Fruit fly (Drosophila melanogaster) whole organism, embryonic: ENCODE measurements around the gene parvin.

Source experiments
- ATbp ChIP-seq: fragments of 200-800 bp; sonication (Bioruptor generic); optimal IDR thresholded peaks from 2 replicates; lab custom pipeline; 2017; ENCODE audit warnings: missing biosample characterization, mild to moderate bottlenecking, missing genetic modification characterization, missing genetic modification reagents
- Adf1 ChIP-seq: fragments of 200-800 bp; sonication (Bioruptor generic); IDR thresholded peaks from 2 replicates; pipeline ENCODE4 v1.3.6; 2022; ENCODE audit warnings: missing biosample characterization, missing genetic modification characterization
- Awh ChIP-seq: fragments of 200-800 bp; sonication (Bioruptor generic); IDR thresholded peaks from 2 replicates; pipeline ENCODE4, ENCODE4 v1.3.6; 2022; ENCODE audit warnings: missing biosample characterization, missing genetic modification characterization
- BEAF-32 ChIP-seq: fragments of 200-800 bp; sonication (Bioruptor generic); optimal IDR thresholded peaks from 3 replicates; lab custom pipeline; 2017; ENCODE audit warnings: missing biosample characterization, missing genetic modification characterization, mild to moderate bottlenecking, moderate library complexity, missing genetic modification reagents
- Bdp1 ChIP-seq: fragments of 200-800 bp; sonication (Bioruptor generic); optimal IDR thresholded peaks from 3 replicates; lab custom pipeline; 2016; ENCODE audit warnings: missing biosample characterization, missing genetic modification characterization
- CG12219 ChIP-seq: fragments of 200-800 bp; sonication (Bioruptor generic); optimal IDR thresholded peaks from 3 replicates; lab custom pipeline; 2018; ENCODE audit warnings: missing biosample characterization, mild to moderate bottlenecking, missing genetic modification characterization
- CG12659 ChIP-seq: fragments of 200-800 bp; sonication (Bioruptor generic); optimal IDR thresholded peaks from 3 replicates; lab custom pipeline; 2017; ENCODE audit warnings: mild to moderate bottlenecking, missing biosample characterization, missing genetic modification reagents, missing genetic modification characterization
- CG12942 ChIP-seq: fragments of 200-800 bp; sonication (Bioruptor generic); optimal IDR thresholded peaks from 3 replicates; lab custom pipeline; 2016; ENCODE audit warnings: missing biosample characterization, missing genetic modification characterization
- CG13624 ChIP-seq: fragments of 200-800 bp; sonication (Bioruptor generic); optimal IDR thresholded peaks from 2 replicates; lab custom pipeline; 2016; ENCODE audit warnings: missing biosample characterization, missing genetic modification characterization
- CG14014 ChIP-seq: fragments of 200-800 bp; sonication (Bioruptor generic); IDR thresholded peaks from 2 replicates; pipeline ENCODE4 v1.3.6; 2022; ENCODE audit warnings: missing biosample characterization, missing genetic modification characterization
- CG14860 ChIP-seq: fragments of 200-800 bp; sonication (Bioruptor generic); IDR thresholded peaks from 3 replicates; pipeline ENCODE4 v1.3.6; 2022; ENCODE audit warnings: missing biosample characterization, missing genetic modification characterization; ENCODE audit not compliant: partially characterized antibody
- CG15073 ChIP-seq: fragments of 200-800 bp; sonication (Bioruptor generic); optimal IDR thresholded peaks from 2 replicates; lab custom pipeline; 2016; ENCODE audit warnings: missing biosample characterization, missing genetic modification characterization
- CG15696 ChIP-seq: fragments of 200-800 bp; sonication (Bioruptor generic); optimal IDR thresholded peaks from 2 replicates; lab custom pipeline; 2019; ENCODE audit warnings: missing biosample characterization, mild to moderate bottlenecking, missing genetic modification characterization, moderate library complexity
- CG17385 ChIP-seq: fragments of 200-800 bp; sonication (Bioruptor generic); optimal IDR thresholded peaks from 3 replicates; lab custom pipeline; 2018; ENCODE audit warnings: missing biosample characterization, mild to moderate bottlenecking, missing genetic modification characterization
- CG18262 ChIP-seq: fragments of 200-800 bp; optimal IDR thresholded peaks from 3 replicates; lab custom pipeline; 2019; ENCODE audit warnings: missing biosample characterization, mild to moderate bottlenecking, missing genetic modification characterization, moderate library complexity
- CG34422 ChIP-seq: fragments of 200-800 bp; sonication (Bioruptor generic); IDR thresholded peaks from 3 replicates; pipeline ENCODE4 v1.3.6; 2022; ENCODE audit warnings: missing biosample characterization, missing genetic modification characterization
- CG3847 ChIP-seq: fragments of 200-800 bp; sonication (Bioruptor generic); IDR thresholded peaks from 2 replicates; pipeline ENCODE4 v1.3.6; 2022; ENCODE audit warnings: missing biosample characterization, missing genetic modification characterization
- CG4854 ChIP-seq: fragments of 200-800 bp; sonication (Bioruptor generic); optimal IDR thresholded peaks from 2 replicates; lab custom pipeline; 2016; ENCODE audit warnings: missing biosample characterization, missing genetic modification characterization, inconsistent platforms
- CG5180 ChIP-seq: fragments of 200-800 bp; sonication (Bioruptor generic); optimal IDR thresholded peaks from 3 replicates; lab custom pipeline; 2017; ENCODE audit warnings: missing biosample characterization, missing genetic modification characterization, mild to moderate bottlenecking, moderate library complexity, missing genetic modification reagents
- CG6791 ChIP-seq: fragments of 200-800 bp; sonication (Bioruptor generic); IDR thresholded peaks from 3 replicates; pipeline ENCODE4 v1.3.6; 2022; ENCODE audit warnings: missing biosample characterization, missing genetic modification characterization; ENCODE audit not compliant: partially characterized antibody
- CG7963 ChIP-seq: fragments of 200-800 bp; sonication (Bioruptor generic); IDR thresholded peaks from 3 replicates; pipeline ENCODE4 v1.3.6; 2022; ENCODE audit warnings: missing biosample characterization, missing genetic modification characterization; ENCODE audit not compliant: partially characterized antibody
- CG7987 ChIP-seq: fragments of 200-800 bp; sonication (Bioruptor generic); optimal IDR thresholded peaks from 2 replicates; lab custom pipeline; 2018; ENCODE audit warnings: missing biosample characterization, mild to moderate bottlenecking, missing genetic modification characterization, moderate library complexity
- CG8290 ChIP-seq, 3 experiments: fragments of 200-800 bp; sonication (Bioruptor generic); optimal IDR thresholded peaks; 2 replicates each; lab custom pipeline; 2016 to 2019; ENCODE audit warnings: missing biosample characterization in 3 of 3, missing genetic modification characterization in 3 of 3, mild to moderate bottlenecking in 2 of 3, moderate library complexity in 1 of 3
- CG8478 ChIP-seq: fragments of >200 bp; optimal IDR thresholded peaks from 2 replicates; lab custom pipeline; 2018
- CG9437 ChIP-seq: fragments of 200-800 bp; sonication (Bioruptor generic); optimal IDR thresholded peaks from 2 replicates; lab custom pipeline; 2018; ENCODE audit warnings: missing biosample characterization, mild to moderate bottlenecking, missing genetic modification characterization
- CTCF ChIP-seq: fragments of 200-800 bp; sonication (Bioruptor generic); optimal IDR thresholded peaks from 2 replicates; lab custom pipeline; 2017; ENCODE audit warnings: missing biosample characterization, mild to moderate bottlenecking, missing genetic modification characterization, moderate library complexity
- Deaf1 ChIP-seq: fragments of 200-800 bp; optimal IDR thresholded peaks from 3 replicates; lab custom pipeline; 2019; ENCODE audit warnings: missing biosample characterization, mild to moderate bottlenecking, missing genetic modification characterization, moderate library complexity
- Dref ChIP-seq: fragments of 200-800 bp; sonication (Bioruptor generic); IDR thresholded peaks from 2 replicates; pipeline ENCODE4 v1.3.6; 2022; ENCODE audit warnings: missing biosample characterization, missing genetic modification characterization
- Eip74EF ChIP-seq, 2 experiments: fragments of 200-800 bp in 1 of 2; fragments of >200 bp in 1 of 2; sonication (Bioruptor generic) in 1 of 2; optimal IDR thresholded peaks; 2 replicates each; lab custom pipeline; 2017 to 2019; ENCODE audit warnings: missing biosample characterization in 2 of 2, missing genetic modification characterization in 2 of 2, mild to moderate bottlenecking in 1 of 2, moderate library complexity in 1 of 2
- Ets97D ChIP-seq: fragments of 200-800 bp; sonication (Bioruptor generic); optimal IDR thresholded peaks from 3 replicates; lab custom pipeline; 2016; ENCODE audit warnings: missing biosample characterization, missing genetic modification characterization
- HLH4C ChIP-seq: fragments of 200-800 bp; sonication (Bioruptor generic); IDR thresholded peaks from 3 replicates; pipeline ENCODE4 v1.3.6; 2022; ENCODE audit warnings: missing biosample characterization, missing genetic modification characterization; ENCODE audit not compliant: partially characterized antibody
- Hmr ChIP-seq: fragments of 200-800 bp; sonication (Bioruptor generic); optimal IDR thresholded peaks from 3 replicates; lab custom pipeline; 2017; ENCODE audit warnings: mild to moderate bottlenecking, missing biosample characterization, missing genetic modification reagents, missing genetic modification characterization
- Jarid2 ChIP-seq: fragments of 200-800 bp; sonication (Bioruptor generic); optimal IDR thresholded peaks from 3 replicates; lab custom pipeline; 2017; ENCODE audit warnings: mild to moderate bottlenecking, missing biosample characterization, missing genetic modification reagents, missing genetic modification characterization
- Nf-YA ChIP-seq: fragments of 200-800 bp; sonication (Bioruptor generic); IDR thresholded peaks from 2 replicates; pipeline ENCODE4 v1.3.6; 2022; ENCODE audit warnings: missing biosample characterization, missing genetic modification characterization
- Sox102F ChIP-seq: fragments of 200-800 bp; sonication (Bioruptor generic); optimal IDR thresholded peaks from 2 replicates; lab custom pipeline; 2018; ENCODE audit warnings: missing biosample characterization, mild to moderate bottlenecking, missing genetic modification characterization, moderate library complexity
- Ssrp ChIP-seq: fragments of 200-800 bp; sonication (Bioruptor generic); optimal IDR thresholded peaks from 2 replicates; lab custom pipeline; 2018; ENCODE audit warnings: missing biosample characterization, mild to moderate bottlenecking, missing genetic modification characterization, moderate library complexity
- cato ChIP-seq: fragments of 200-800 bp; sonication (Bioruptor generic); optimal IDR thresholded peaks from 2 replicates; lab custom pipeline; 2016; ENCODE audit warnings: missing biosample characterization, missing genetic modification characterization, borderline replicate concordance
- chn ChIP-seq: fragments of 200-800 bp; sonication (Bioruptor generic); optimal IDR thresholded peaks from 2 replicates; lab custom pipeline; 2016; ENCODE audit warnings: missing biosample characterization, missing genetic modification characterization
- dan ChIP-seq: fragments of 200-800 bp; sonication (Bioruptor generic); IDR thresholded peaks from 2 replicates; pipeline ENCODE4 v1.3.6; 2022; ENCODE audit warnings: missing biosample characterization, missing genetic modification characterization
- ewg ChIP-seq: fragments of 200-800 bp; sonication (Bioruptor generic); optimal IDR thresholded peaks from 3 replicates; lab custom pipeline; 2017; ENCODE audit warnings: mild to moderate bottlenecking, missing biosample characterization, missing genetic modification reagents, missing genetic modification characterization
- gro ChIP-seq: fragments of 200-800 bp; sonication (Bioruptor generic); optimal IDR thresholded peaks from 2 replicates; lab custom pipeline; 2016; ENCODE audit warnings: missing biosample characterization, missing genetic modification characterization
- ind ChIP-seq: fragments of 200-800 bp; sonication (Bioruptor generic); optimal IDR thresholded peaks from 3 replicates; lab custom pipeline; 2016; ENCODE audit warnings: missing biosample characterization, missing genetic modification characterization
- kni ChIP-seq: fragments of 200-800 bp; sonication (Bioruptor generic); optimal IDR thresholded peaks from 3 replicates; lab custom pipeline; 2017; ENCODE audit warnings: mild to moderate bottlenecking, missing biosample characterization, missing genetic modification reagents, missing genetic modification characterization
- prd ChIP-seq, 3 experiments: fragments of >200 bp in 2 of 3; fragments of 200-800 bp in 1 of 3; sonication (Bioruptor generic) in 1 of 3; optimal IDR thresholded peaks in 2 of 3; IDR thresholded peaks in 1 of 3; 2 replicates in 2 of 3; 3 replicates in 1 of 3; pipeline versions ENCODE4 v1.3.6 to Lab custom; 2017 to 2022; ENCODE audit warnings: missing biosample characterization in 1 of 3, missing genetic modification characterization in 1 of 3
- pzg ChIP-seq: fragments of 200-800 bp; sonication (Bioruptor generic); optimal IDR thresholded peaks from 3 replicates; lab custom pipeline; 2018; ENCODE audit warnings: missing biosample characterization, mild to moderate bottlenecking, missing genetic modification characterization, moderate library complexity
- sna ChIP-seq: fragments of 200-800 bp; sonication (Bioruptor generic); IDR thresholded peaks from 2 replicates; pipeline ENCODE4 v1.3.6; 2022; ENCODE audit warnings: missing biosample characterization, missing genetic modification characterization; ENCODE audit not compliant: partially characterized antibody
- tup ChIP-seq: fragments of 200-800 bp; sonication (Bioruptor generic); optimal IDR thresholded peaks from 2 replicates; lab custom pipeline; 2016; ENCODE audit warnings: missing biosample characterization, mild to moderate bottlenecking, missing genetic modification characterization, moderate library complexity
- usp ChIP-seq: fragments of >200 bp; optimal IDR thresholded peaks from 2 replicates; lab custom pipeline; 2017; ENCODE audit warnings: missing biosample characterization, missing genetic modification characterization
- z ChIP-seq: fragments of 200-800 bp; sonication (Bioruptor generic); IDR thresholded peaks from 3 replicates; pipeline ENCODE4 v1.3.6; 2022; ENCODE audit warnings: missing biosample characterization, missing genetic modification characterization
- zfh1 ChIP-seq: fragments of 200-800 bp; sonication (Bioruptor generic); IDR thresholded peaks from 3 replicates; pipeline ENCODE4 v1.3.6; 2022; ENCODE audit warnings: missing biosample characterization, missing genetic modification characterization

The parvin gene

dm6 chrX:19730844-19731243, 15.0 kb upstream of the parvin start, which contains the start of gene AP-1-2beta (continued):
- TF ChIP-seq Nf-YA (GFP tag; lab: Robert Waterston, UW) (no peak), tup (GFP tag; lab: Kevin White, UChicago) (no peak), pzg (peak; percentile 55), CG12942 (GFP tag; lab: Kevin White, UChicago) (no peak), CG12219 (GFP tag; lab: Kevin White, UChicago) (no peak), CTCF (no peak), gro (GFP tag; lab: Kevin White, UChicago) (no peak), CG15073 (GFP tag; lab: Kevin White, UChicago) (no peak), CG8290 (GFP tag; optimal IDR thresholded peaks at IDR 0.05; lab: Kevin White, UChicago) (peak; percentile 20), CG8290 (tag; optimal IDR thresholded peaks at IDR 0.05; lab: Kevin White, UChicago) (no peak), CG7963 (GFP tag; lab: Robert Waterston, UW) (0 out of 3 replicates have a peak, but pooled peaks have one; percentile 30), Hmr (GFP tag; lab: Kevin White, UChicago) (no peak), Ets97D (GFP tag; lab: Kevin White, UChicago) (no peak), zfh1 (GFP tag; lab: Robert Waterston, UW) (no peak), CG9437 (no peak), CG5180 (GFP tag; lab: Kevin White, UChicago) (no peak), CG7987 (GFP tag; lab: Kevin White, UChicago) (no peak), dan (GFP tag; lab: Robert Waterston, UW) (no peak), Eip74EF (GFP tag; optimal IDR thresholded peaks at IDR 0.05; lab: Kevin White, UChicago) (no peak), Ssrp (no peak), Sox102F (no peak), CG3847 (GFP tag; lab: Robert Waterston, UW) (no peak), ewg (no peak), ind (GFP tag; lab: Kevin White, UChicago) (no peak), CG14014 (GFP tag; lab: Robert Waterston, UW) (no peak), kni (GFP tag; lab: Kevin White, UChicago) (no peak), CG15696 (no peak), Deaf1 (tag; lab: Kevin White, UChicago) (no peak), CG13624 (no peak), Awh (no peak), BEAF-32 (GFP tag; lab: Kevin White, UChicago) (peak; percentile 50), CG6791 (GFP tag; lab: Robert Waterston, UW) (peak; percentile 72; the same call in 2 of the 3 replicates), chn (GFP tag; lab: Kevin White, UChicago) (no peak), Bdp1 (GFP tag; lab: Kevin White, UChicago) (no peak), CG17385 (GFP tag; lab: Kevin White, UChicago) (no peak), prd (optimal IDR thresholded peaks at IDR 0.05; lab: Kevin White, UChicago) (no peak), prd (GFP tag; IDR thresholded peaks at IDR 0.05; lab: Robert Waterston, UW) (no peak), ATbp (GFP tag; lab: Kevin White, UChicago) (no peak), Adf1 (GFP tag; lab: Robert Waterston, UW) (no peak), CG8478 (no peak), CG4854 (no peak), usp (GFP tag; lab: Kevin White, UChicago) (no peak), Jarid2 (GFP tag; lab: Kevin White, UChicago) (no peak), cato (GFP tag; lab: Kevin White, UChicago) (no peak), CG14860 (GFP tag; lab: Robert Waterston, UW) (peak; percentile 40; the same call in 1 of the 3 replicates), Dref (GFP tag; lab: Robert Waterston, UW) (peak; percentile 69), CG34422 (GFP tag; lab: Robert Waterston, UW) (no peak), sna (GFP tag; lab: Robert Waterston, UW) (0 out of 2 replicates have a peak, but pooled peaks have one; percentile 21), CG12659 (peak; percentile 21), z (GFP tag; lab: Robert Waterston, UW) (no peak), HLH4C (GFP tag; lab: Robert Waterston, UW) (peak; percentile 71), CG18262 (tag; lab: Kevin White, UChicago) (no peak)
